Fruit fly (Drosophila melanogaster) whole organism, embryonic: ENCODE measurements around the gene CG42728.

Experiments
- Abd-B ChIP-seq: fragments of 200-800 bp; sonication (Bioruptor generic); optimal IDR thresholded peaks from 2 replicates; lab custom pipeline; 2018; ENCODE audit warnings: missing biosample characterization, mild to moderate bottlenecking, missing genetic modification characterization, moderate library complexity
- B-H2 ChIP-seq: fragments of 200-800 bp; sonication (Bioruptor generic); optimal IDR thresholded peaks from 2 replicates; lab custom pipeline; 2018; ENCODE audit warnings: missing biosample characterization, mild to moderate bottlenecking, missing genetic modification characterization
- CG10543 ChIP-seq: fragments of 200-800 bp; sonication (Bioruptor generic); optimal IDR thresholded peaks from 3 replicates; lab custom pipeline; 2017; ENCODE audit warnings: missing biosample characterization, mild to moderate bottlenecking, missing genetic modification characterization, moderate library complexity
- CG11247 ChIP-seq: fragments of 200-800 bp; sonication (Bioruptor generic); IDR thresholded peaks from 2 replicates; pipeline ENCODE4 v1.3.6; 2022; ENCODE audit warnings: missing biosample characterization, missing genetic modification characterization
- CG11504 ChIP-seq: fragments of 200-800 bp; sonication (Bioruptor generic); optimal IDR thresholded peaks from 3 replicates; lab custom pipeline; 2019; ENCODE audit warnings: missing biosample characterization, mild to moderate bottlenecking, missing genetic modification characterization, moderate library complexity
- CG11560 ChIP-seq: fragments of 200-800 bp; sonication (Bioruptor generic); IDR thresholded peaks from 3 replicates; pipeline ENCODE4 v1.3.6; 2022; ENCODE audit warnings: missing biosample characterization, missing genetic modification characterization
- CG12104 ChIP-seq: fragments of 200-800 bp; sonication (Bioruptor generic); optimal IDR thresholded peaks from 3 replicates; lab custom pipeline; 2016; ENCODE audit warnings: missing biosample characterization, missing genetic modification characterization
- CG12219 ChIP-seq: fragments of 200-800 bp; sonication (Bioruptor generic); optimal IDR thresholded peaks from 3 replicates; lab custom pipeline; 2018; ENCODE audit warnings: missing biosample characterization, mild to moderate bottlenecking, missing genetic modification characterization
- CG12299 ChIP-seq: fragments of 200-800 bp; sonication (Bioruptor generic); optimal IDR thresholded peaks from 2 replicates; lab custom pipeline; 2018; ENCODE audit warnings: missing biosample characterization, mild to moderate bottlenecking, missing genetic modification characterization
- CG13775 ChIP-seq: fragments of 200-800 bp; sonication (Bioruptor generic); optimal IDR thresholded peaks from 3 replicates; lab custom pipeline; 2017; ENCODE audit warnings: missing biosample characterization, mild to moderate bottlenecking, missing genetic modification characterization
- CG14441 ChIP-seq: fragments of 200-800 bp; sonication (Bioruptor generic); IDR thresholded peaks from 2 replicates; pipeline ENCODE4 v1.3.6; 2022; ENCODE audit warnings: missing biosample characterization, missing genetic modification characterization
- CG14667 ChIP-seq: fragments of 200-800 bp; sonication (Bioruptor generic); IDR thresholded peaks from 2 replicates; pipeline ENCODE4 v1.3.6; 2022; ENCODE audit warnings: missing biosample characterization, missing genetic modification characterization
- CG15601 ChIP-seq: fragments of 200-800 bp; sonication (Bioruptor generic); optimal IDR thresholded peaks from 3 replicates; lab custom pipeline; 2019; ENCODE audit warnings: missing biosample characterization, mild to moderate bottlenecking, missing genetic modification characterization, moderate library complexity
- CG1602 ChIP-seq: fragments of 200-800 bp; sonication (Bioruptor generic); optimal IDR thresholded peaks from 3 replicates; lab custom pipeline; 2016; ENCODE audit warnings: missing biosample characterization, missing genetic modification characterization
- CG16813 ChIP-seq: fragments of 200-800 bp; sonication (Bioruptor generic); IDR thresholded peaks from 3 replicates; pipeline ENCODE4 v1.3.6; 2022; ENCODE audit warnings: missing biosample characterization, missing genetic modification characterization; ENCODE audit not compliant: partially characterized antibody
- CG18011 ChIP-seq: fragments of 200-800 bp; sonication (Bioruptor generic); optimal IDR thresholded peaks from 2 replicates; lab custom pipeline; 2017; ENCODE audit warnings: missing biosample characterization, missing genetic modification characterization, mild to moderate bottlenecking, moderate library complexity, missing genotype
- CG2129 ChIP-seq: fragments of 200-800 bp; sonication (Bioruptor generic); IDR thresholded peaks from 2 replicates; pipeline ENCODE4 v1.3.6; 2022; ENCODE audit warnings: missing biosample characterization, missing genetic modification characterization; ENCODE audit not compliant: partially characterized antibody
- CG32772 ChIP-seq: fragments of 200-800 bp; sonication (Bioruptor generic); IDR thresholded peaks from 2 replicates; pipeline ENCODE4 v1.3.6; 2022; ENCODE audit warnings: missing biosample characterization, missing genetic modification characterization
- CG6689 ChIP-seq: fragments of 200-800 bp; sonication (Bioruptor generic); IDR thresholded peaks from 2 replicates; pipeline ENCODE4 v1.3.6; 2022; ENCODE audit warnings: missing biosample characterization, missing genetic modification characterization
- CG7928 ChIP-seq: fragments of 200-800 bp; sonication (Bioruptor generic); optimal IDR thresholded peaks from 2 replicates; lab custom pipeline; 2017; ENCODE audit warnings: missing biosample characterization, mild to moderate bottlenecking, missing genetic modification characterization
- CG8290 ChIP-seq, 3 experiments: fragments of 200-800 bp; sonication (Bioruptor generic); optimal IDR thresholded peaks; 2 replicates each; lab custom pipeline; 2016 to 2019; ENCODE audit warnings: missing biosample characterization in 3 of 3, missing genetic modification characterization in 3 of 3, mild to moderate bottlenecking in 2 of 3, moderate library complexity in 1 of 3
- Dbx ChIP-seq: fragments of 200-800 bp; sonication (Bioruptor generic); IDR thresholded peaks from 3 replicates; pipeline ENCODE4 v1.3.6; 2022; ENCODE audit warnings: missing biosample characterization, missing genetic modification characterization
- E2f1 ChIP-seq: fragments of 200-800 bp; sonication (Bioruptor generic); IDR thresholded peaks from 2 replicates; pipeline ENCODE4 v1.3.6; 2022; ENCODE audit warnings: missing biosample characterization, missing genetic modification characterization
- Fer3 ChIP-seq: fragments of 200-800 bp; sonication (Bioruptor generic); optimal IDR thresholded peaks from 2 replicates; lab custom pipeline; 2018; ENCODE audit warnings: missing biosample characterization, mild to moderate bottlenecking, missing genetic modification characterization, moderate library complexity
- Hmx ChIP-seq: fragments of 200-800 bp; sonication (Bioruptor generic); optimal IDR thresholded peaks from 2 replicates; lab custom pipeline; 2016; ENCODE audit warnings: missing biosample characterization, missing genetic modification characterization
- Lhr ChIP-seq: fragments of 200-800 bp; sonication (Bioruptor generic); optimal IDR thresholded peaks from 3 replicates; lab custom pipeline; 2017; ENCODE audit warnings: mild to moderate bottlenecking, missing biosample characterization, missing genetic modification reagents, missing genetic modification characterization
- Med ChIP-seq: fragments of 200-800 bp; sonication (Bioruptor generic); peaks from one replicate; lab custom pipeline; 2016; ENCODE audit warnings: missing biosample characterization, missing genetic modification characterization, mild to moderate bottlenecking, inconsistent platforms, moderate library complexity
- Nf-YC ChIP-seq: fragments of 200-800 bp; optimal IDR thresholded peaks from 3 replicates; lab custom pipeline; 2019; ENCODE audit warnings: missing biosample characterization, mild to moderate bottlenecking, missing genetic modification characterization, moderate library complexity
- Optix ChIP-seq: fragments of 200-800 bp; sonication (Bioruptor generic); IDR thresholded peaks from 3 replicates; pipeline ENCODE4 v1.3.6; 2022; ENCODE audit warnings: missing biosample characterization, missing genetic modification characterization
- PHDP ChIP-seq: fragments of 200-800 bp; sonication (Bioruptor generic); optimal IDR thresholded peaks from 3 replicates; lab custom pipeline; 2018; ENCODE audit warnings: missing biosample characterization, mild to moderate bottlenecking, missing genetic modification characterization, moderate library complexity
- Pdp1 ChIP-seq, 2 experiments: fragments of 200-800 bp; sonication (Bioruptor generic); optimal IDR thresholded peaks; 3 replicates each; lab custom pipeline; 2016; ENCODE audit warnings: missing biosample characterization in 2 of 2, missing genetic modification characterization in 2 of 2, mild to moderate bottlenecking in 1 of 2, moderate library complexity in 1 of 2
- Rfx ChIP-seq: fragments of 200-800 bp; sonication (Bioruptor generic); IDR thresholded peaks from 2 replicates; pipeline ENCODE4 v1.3.6; 2022; ENCODE audit warnings: missing biosample characterization, missing genetic modification characterization
- Side ChIP-seq: fragments of 200-800 bp; sonication (Bioruptor generic); optimal IDR thresholded peaks from 2 replicates; lab custom pipeline; 2016; ENCODE audit warnings: missing biosample characterization, missing genetic modification characterization
- bcd ChIP-seq: fragments of 200-800 bp; sonication (Bioruptor generic); optimal IDR thresholded peaks from 2 replicates; lab custom pipeline; 2017; ENCODE audit warnings: missing biosample characterization, mild to moderate bottlenecking, missing genetic modification characterization
- caup ChIP-seq: fragments of 200-800 bp; sonication (Bioruptor generic); optimal IDR thresholded peaks from 3 replicates; lab custom pipeline; 2017; ENCODE audit warnings: missing biosample characterization, mild to moderate bottlenecking, missing genetic modification characterization, moderate library complexity; ENCODE audit not compliant: severe bottlenecking
- cwo ChIP-seq: fragments of 200-800 bp; sonication (Bioruptor generic); optimal IDR thresholded peaks from 3 replicates; lab custom pipeline; 2017; ENCODE audit warnings: missing biosample characterization, missing genetic modification characterization, mild to moderate bottlenecking, moderate library complexity, missing genetic modification reagents
- exex ChIP-seq: fragments of 200-800 bp; sonication (Bioruptor generic); optimal IDR thresholded peaks from 4 replicates; lab custom pipeline; 2018; ENCODE audit warnings: missing biosample characterization, mild to moderate bottlenecking, missing genetic modification characterization, moderate library complexity
- eyg ChIP-seq: fragments of 200-800 bp; sonication (Bioruptor generic); optimal IDR thresholded peaks from 3 replicates; lab custom pipeline; 2016; ENCODE audit warnings: missing biosample characterization, missing genetic modification characterization
- gro ChIP-seq: fragments of 200-800 bp; sonication (Bioruptor generic); optimal IDR thresholded peaks from 2 replicates; lab custom pipeline; 2016; ENCODE audit warnings: missing biosample characterization, missing genetic modification characterization
- gsb ChIP-seq: fragments of 200-800 bp; sonication (Bioruptor generic); IDR thresholded peaks from 2 replicates; pipeline ENCODE4 v1.3.6; 2022; ENCODE audit warnings: missing biosample characterization, missing genetic modification characterization
- h ChIP-seq: fragments of >200 bp; optimal IDR thresholded peaks from 2 replicates; lab custom pipeline; 2017
- ind ChIP-seq: fragments of 200-800 bp; sonication (Bioruptor generic); optimal IDR thresholded peaks from 3 replicates; lab custom pipeline; 2016; ENCODE audit warnings: missing biosample characterization, missing genetic modification characterization
- lmd ChIP-seq: fragments of 200-800 bp; sonication (Bioruptor generic); IDR thresholded peaks from 2 replicates; pipeline ENCODE4 v1.3.6; 2022; ENCODE audit warnings: missing biosample characterization, missing genetic modification characterization
- nau ChIP-seq: fragments of 200-800 bp; sonication (Bioruptor generic); optimal IDR thresholded peaks from 3 replicates; lab custom pipeline; 2017; ENCODE audit warnings: missing biosample characterization, mild to moderate bottlenecking, missing genetic modification characterization, missing genetic modification reagents
- org-1 ChIP-seq: fragments of 200-800 bp; sonication (Bioruptor generic); optimal IDR thresholded peaks from 2 replicates; lab custom pipeline; 2017; ENCODE audit warnings: missing biosample characterization, missing genetic modification characterization
- p53 ChIP-seq: fragments of 200-800 bp; sonication (Bioruptor generic); optimal IDR thresholded peaks from 2 replicates; lab custom pipeline; 2016; ENCODE audit warnings: missing biosample characterization, missing genetic modification characterization
- pros ChIP-seq: fragments of 200-800 bp; sonication (Bioruptor generic); optimal IDR thresholded peaks from 3 replicates; lab custom pipeline; 2019; ENCODE audit warnings: missing biosample characterization, mild to moderate bottlenecking, missing genetic modification characterization, moderate library complexity
- psq ChIP-seq: fragments of 200-800 bp; sonication (Bioruptor generic); optimal IDR thresholded peaks from 2 replicates; lab custom pipeline; 2017; ENCODE audit warnings: missing biosample characterization, missing genetic modification characterization
- schlank ChIP-seq: fragments of 200-800 bp; sonication (Bioruptor generic); optimal IDR thresholded peaks from 2 replicates; lab custom pipeline; 2018; ENCODE audit warnings: missing biosample characterization, mild to moderate bottlenecking, missing genetic modification characterization
- sens-2 ChIP-seq: fragments of 200-800 bp; sonication (Bioruptor generic); IDR thresholded peaks from 2 replicates; pipeline ENCODE4 v1.3.6; 2022; ENCODE audit warnings: missing biosample characterization, missing genetic modification characterization
- wor ChIP-seq: fragments of 200-800 bp; sonication (Bioruptor generic); IDR thresholded peaks from 2 replicates; pipeline ENCODE4 v1.3.6; 2022; ENCODE audit warnings: missing biosample characterization, missing genetic modification characterization
- yki ChIP-seq: fragments of >200 bp; optimal IDR thresholded peaks from 3 replicates; lab custom pipeline; 2018

CG42728 gene

DNA sequence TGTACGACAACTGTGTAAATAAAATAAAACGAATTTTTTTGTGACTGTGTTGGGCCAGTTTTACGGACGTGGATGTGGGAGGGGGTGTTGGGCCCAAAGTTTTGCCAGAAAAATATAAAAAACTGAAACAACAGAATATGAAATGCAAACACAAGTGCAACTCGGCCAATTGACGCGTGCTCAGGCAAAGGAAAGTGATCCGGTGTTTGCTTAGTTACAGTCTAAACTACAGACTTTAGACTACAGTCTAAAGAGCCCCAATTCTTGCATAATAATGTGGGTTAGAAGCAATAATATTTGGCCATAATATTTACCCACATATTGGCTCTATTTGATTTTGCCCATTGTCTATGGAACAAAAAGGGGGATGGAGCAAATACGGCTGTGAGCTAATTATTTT is 20.8 kb upstream of the CG42728 start (continued):
- TF ChIP-seq Fer3 (tag; lab: Kevin White, UChicago) = peak; percentile 48
- no peak for TF ChIP-seq ind (GFP tag; lab: Kevin White, UChicago)
- TF ChIP-seq CG15601 (tag; lab: Kevin White, UChicago) = no peak
- no peak for TF ChIP-seq sens-2 (GFP tag; lab: Robert Waterston, UW)
- no peak for TF ChIP-seq yki (lab: Kevin White, UChicago)
- TF ChIP-seq CG11504 = no peak
- TF ChIP-seq CG2129 (GFP tag; lab: Robert Waterston, UW) = no peak
- TF ChIP-seq Dbx (GFP tag; lab: Robert Waterston, UW) = no peak
- peak; percentile 37 for TF ChIP-seq org-1 (GFP tag; lab: Kevin White, UChicago)
- TF ChIP-seq caup (GFP tag; lab: Kevin White, UChicago) = peak; percentile 74
- no peak for TF ChIP-seq Lhr (GFP tag; lab: Kevin White, UChicago)
- TF ChIP-seq gsb (GFP tag; lab: Robert Waterston, UW) = no peak
- TF ChIP-seq CG12219 (GFP tag; lab: Kevin White, UChicago) = no peak
- TF ChIP-seq exex (tag; lab: Kevin White, UChicago) = peak; percentile 7
- no peak for TF ChIP-seq CG1602 (GFP tag; lab: Kevin White, UChicago)
- TF ChIP-seq CG18011 = no peak
- peak; percentile 54 for TF ChIP-seq CG10543 (GFP tag; lab: Kevin White, UChicago)
- TF ChIP-seq p53 (GFP tag; lab: Kevin White, UChicago) = no peak
- no peak for TF ChIP-seq CG11247 (GFP tag; lab: Robert Waterston, UW)
- TF ChIP-seq Side (GFP tag; lab: Kevin White, UChicago) = peak; percentile 15
- TF ChIP-seq CG14667 = no peak
- TF ChIP-seq pros (GFP tag; lab: Kevin White, UChicago) = no peak
- TF ChIP-seq E2f1 = no peak
- peak; percentile 57 for TF ChIP-seq schlank
- TF ChIP-seq psq = no peak
- peak; percentile 32 for TF ChIP-seq cwo
- TF ChIP-seq Med (GFP tag; lab: Kevin White, UChicago) = peak; percentile 72
- TF ChIP-seq eyg = no peak
- TF ChIP-seq CG16813 = no peak
- TF ChIP-seq lmd (GFP tag; lab: Robert Waterston, UW) = no peak
- no peak for TF ChIP-seq wor (GFP tag; lab: Robert Waterston, UW)
- peak; percentile 26 for TF ChIP-seq PHDP (tag; lab: Kevin White, UChicago)
- TF ChIP-seq Nf-YC (tag; lab: Kevin White, UChicago) = no peak
- TF ChIP-seq CG12104 (GFP tag; lab: Kevin White, UChicago) = peak; percentile 10
- TF ChIP-seq CG13775 (GFP tag; lab: Kevin White, UChicago) = no peak
- peak; percentile 29 for TF ChIP-seq B-H2 (GFP tag; lab: Kevin White, UChicago)
- TF ChIP-seq gro (GFP tag; lab: Kevin White, UChicago) = peak; percentile 38
- peak in 1 of 2 experiments; percentile 34 for TF ChIP-seq Pdp1 (GFP tag; optimal IDR thresholded peaks at IDR 0.05; lab: Kevin White, UChicago)
- no peak for TF ChIP-seq bcd (GFP tag; lab: Kevin White, UChicago)
- peak; percentile 54 for TF ChIP-seq nau (GFP tag; lab: Kevin White, UChicago)
- no peak for TF ChIP-seq CG14441 (GFP tag; lab: Robert Waterston, UW)
- no peak for TF ChIP-seq h (lab: Kevin White, UChicago)
- no peak for TF ChIP-seq CG8290 (GFP tag; optimal IDR thresholded peaks at IDR 0.05; lab: Kevin White, UChicago)
- TF ChIP-seq CG8290 (tag; optimal IDR thresholded peaks at IDR 0.05; lab: Kevin White, UChicago) = peak in 1 of 2 experiments; percentile 61
- TF ChIP-seq Rfx = no peak; the same call in 1 of the 2 replicates
- peak; percentile 12 for TF ChIP-seq CG7928 (GFP tag; lab: Kevin White, UChicago)
- no peak for TF ChIP-seq Hmx
- peak; percentile 20 for TF ChIP-seq CG12299 (tag; lab: Kevin White, UChicago)
- TF ChIP-seq CG6689 (GFP tag; lab: Robert Waterston, UW) = no peak
- TF ChIP-seq Optix (GFP tag; lab: Robert Waterston, UW) = no peak
- no peak for TF ChIP-seq CG32772 (GFP tag; lab: Robert Waterston, UW)
- no peak for TF ChIP-seq CG11560 (tag; lab: Robert Waterston, UW)
- TF ChIP-seq Abd-B (GFP tag; lab: Kevin White, UChicago) = no peak
